Worm (Caenorhabditis elegans): ENCODE data around the gene F32E10.9.

Gene F32E10.9

ce11 chrIV:7512617-7513233, 51.0 kb downstream of the F32E10.9 start, which contains the start of the genes plc-4 and R05G6.4 (continued):
- TF ChIP-seq nhr-47 (tag; optimal IDR thresholded peaks at IDR 0.05) (peak; percentile 39), jun-1 (tag; optimal IDR thresholded peaks at IDR 0.05) (no peak), dpl-1 (GFP tag; optimal IDR thresholded peaks at IDR 0.05) (peak; percentile 37 to 59 (median 55)), efl-1 (optimal IDR thresholded peaks at IDR 0.05) (peak; percentile 29 to 63), efl-1 (GFP tag; optimal IDR thresholded peaks at IDR 0.05 in 1 of 2) (peak; percentile 44 to 55), ceh-8 (GFP tag; optimal IDR thresholded peaks at IDR 0.05) (no peak), lsy-2 (tag; optimal IDR thresholded peaks at IDR 0.05) (peak; percentile 53 to 68), dsc-1 (tag; optimal IDR thresholded peaks at IDR 0.05) (peak; percentile 20), ceh-63 (GFP tag; optimal IDR thresholded peaks at IDR 0.05) (no peak), lin-35 (GFP tag; optimal IDR thresholded peaks at IDR 0.05) (peak; percentile 42 to 65), unc-30 (tag; optimal IDR thresholded peaks at IDR 0.05) (no peak), swsn-7 (tag; optimal IDR thresholded peaks at IDR 0.05) (peak; percentile 42), sptf-1 (tag; optimal IDR thresholded peaks at IDR 0.05) (no peak), ama-1 (optimal IDR thresholded peaks at IDR 0.05) (no peak), nhr-71 (tag; optimal IDR thresholded peaks at IDR 0.05) (peak; percentile 70), ces-1 (GFP tag; optimal IDR thresholded peaks at IDR 0.05) (no peak), snu-23 (GFP tag; optimal IDR thresholded peaks at IDR 0.05) (peak; percentile 56), nhr-19 (GFP tag; conservative IDR thresholded peaks at IDR 0.05) (peak; percentile 13; the same call in 1 of the 2 replicates), irx-1 (tag; optimal IDR thresholded peaks at IDR 0.05) (no peak), ets-5 (GFP tag; IDR thresholded peaks at IDR 0.05) (no peak), aly-2 (tag; optimal IDR thresholded peaks at IDR 0.05) (no peak), zag-1 (tag; optimal IDR thresholded peaks at IDR 0.05) (no peak), aha-1 (tag; optimal IDR thresholded peaks at IDR 0.05) (no peak), blmp-1 (tag; optimal IDR thresholded peaks at IDR 0.05) (peak; percentile 53), nhr-84 (tag; optimal IDR thresholded peaks at IDR 0.05) (no peak), elt-3 (tag; optimal IDR thresholded peaks at IDR 0.05) (peak in 2 of 6 experiments; percentile 3 to 52), pqm-1 (tag; optimal IDR thresholded peaks at IDR 0.05) (no peak)
